Worm (Caenorhabditis elegans) whole organism, early embryonic: ENCODE results near the gene frpr-14.
"Not testable (repeated sequence)": the region's sequence is repeated elsewhere in the genome, so short reads cannot be mapped to it uniquely, and the experiment has no call there.

ENCODE experiments used
- aly-1 ChIP-seq: sonication (generic microtip); optimal IDR thresholded peaks from 2 replicates; lab custom pipeline; 2016; ENCODE audit warnings: missing genetic modification characterization, missing compliant biosample characterization
- ama-1 ChIP-seq: fragments of 150-350 bp; optimal IDR thresholded peaks from 2 replicates; lab custom pipeline; 2014
- ceh-36 ChIP-seq: sonication (generic microtip); optimal IDR thresholded peaks from 2 replicates; lab custom pipeline; 2016; ENCODE audit warnings: missing genetic modification characterization, inconsistent platforms, missing compliant biosample characterization
- hmg-4 ChIP-seq: fragments of 200-800 bp; sonication (Bioruptor generic); optimal IDR thresholded peaks from 2 replicates; lab custom pipeline; 2018; ENCODE audit warnings: mild to moderate bottlenecking, missing genetic modification characterization, missing compliant biosample characterization
- scrt-1 ChIP-seq: fragments of 200-800 bp; sonication (Bioruptor generic); IDR thresholded peaks from 2 replicates; pipeline ENCODE4 v1.3.6; 2022; ENCODE audit warnings: missing genetic modification characterization, missing compliant biosample characterization
- tra-4 ChIP-seq: sonication (generic microtip); optimal IDR thresholded peaks from 2 replicates; lab custom pipeline; 2017; ENCODE audit warnings: missing genetic modification characterization, missing compliant biosample characterization

ce11 chrII:629454-629853 is 21.3 kb upstream of the frpr-14 start:
- not testable (repeated sequence) for TF ChIP-seq ama-1 (lab: Kevin White, UChicago); hmg-4 (GFP tag; lab: Kevin White, UChicago); aly-1 (tag; lab: Kevin White, UChicago); scrt-1 (GFP tag; lab: Robert Waterston, UW); ceh-36; tra-4 (tag; lab: Kevin White, UChicago)
